Worm (Caenorhabditis elegans) whole organism, L3 larva: ENCODE results near the gene ccar-1.

Experiments
- ZK546.5 ChIP-seq: sonication (generic microtip); optimal IDR thresholded peaks from 2 replicates; lab custom pipeline; 2017; ENCODE audit warnings: missing biosample characterization, missing genetic modification characterization
- aly-2 ChIP-seq: fragments of 150-350 bp; optimal IDR thresholded peaks from 2 replicates; lab custom pipeline; 2014; ENCODE audit warnings: missing biosample characterization, missing genetic modification characterization
- ama-1 ChIP-seq: fragments of 150-350 bp; optimal IDR thresholded peaks from 2 replicates; lab custom pipeline; 2018
- ceh-16 ChIP-seq: sonication (generic microtip); optimal IDR thresholded peaks from 2 replicates; lab custom pipeline; 2017; ENCODE audit warnings: missing biosample characterization, missing genetic modification characterization
- ceh-82 ChIP-seq: fragments of 150-350 bp; optimal IDR thresholded peaks from 2 replicates; lab custom pipeline; 2014; ENCODE audit warnings: missing biosample characterization, missing genetic modification characterization
- ceh-9 ChIP-seq: sonication (generic microtip); optimal IDR thresholded peaks from 2 replicates; lab custom pipeline; 2018; ENCODE audit warnings: missing biosample characterization, missing genetic modification characterization
- elt-1 ChIP-seq: fragments of 150-350 bp; optimal IDR thresholded peaks from 2 replicates; lab custom pipeline; 2014; ENCODE audit warnings: missing biosample characterization, missing genetic modification characterization
- elt-2 ChIP-seq: sonication (generic microtip); optimal IDR thresholded peaks from 2 replicates; lab custom pipeline; 2016; ENCODE audit warnings: missing genetic modification reagents, mild to moderate bottlenecking, missing genetic modification characterization, missing compliant biosample characterization
- elt-3 ChIP-seq, 3 experiments: fragments of 150-350 bp in 1 of 3; sonication (generic microtip) in 2 of 3; optimal IDR thresholded peaks; 2 replicates in 2 of 3; 4 replicates in 1 of 3; lab custom pipeline; 2014 to 2017; ENCODE audit warnings: missing biosample characterization in 3 of 3, missing genetic modification characterization in 3 of 3
- fkh-10 ChIP-seq: sonication (generic microtip); optimal IDR thresholded peaks from 2 replicates; lab custom pipeline; 2017; ENCODE audit warnings: missing biosample characterization, missing genetic modification reagents, missing genetic modification characterization
- fkh-2 ChIP-seq: fragments of 150-350 bp; optimal IDR thresholded peaks from 2 replicates; lab custom pipeline; 2014; ENCODE audit warnings: missing biosample characterization, missing genetic modification reagents, missing genetic modification characterization
- fos-1 ChIP-seq: fragments of 150-350 bp; optimal IDR thresholded peaks from 2 replicates; lab custom pipeline; 2014; ENCODE audit warnings: missing biosample characterization, missing genetic modification characterization
- hmg-11 ChIP-seq: sonication (generic microtip); optimal IDR thresholded peaks from 2 replicates; lab custom pipeline; 2016; ENCODE audit warnings: missing genetic modification characterization, missing compliant biosample characterization
- jun-1 ChIP-seq: fragments of 150-350 bp; optimal IDR thresholded peaks from 2 replicates; lab custom pipeline; 2014; ENCODE audit warnings: missing biosample characterization, missing genetic modification reagents, missing genetic modification characterization
- lin-15B ChIP-seq: fragments of 150-350 bp; optimal IDR thresholded peaks from 2 replicates; lab custom pipeline; 2014; ENCODE audit warnings: missing biosample characterization, missing genetic modification characterization
- lin-39 ChIP-seq: fragments of 150-350 bp; optimal IDR thresholded peaks from 2 replicates; lab custom pipeline; 2018; ENCODE audit warnings: missing biosample characterization, missing genetic modification reagents, missing genetic modification characterization
- mdl-1 ChIP-seq: fragments of 150-350 bp; optimal IDR thresholded peaks from 2 replicates; lab custom pipeline; 2014; ENCODE audit warnings: missing biosample characterization, missing genetic modification characterization
- mml-1 ChIP-seq: fragments of 150-350 bp; sonication (generic microtip); optimal IDR thresholded peaks from 3 replicates; lab custom pipeline; 2014; ENCODE audit warnings: missing biosample characterization, missing genetic modification characterization
- nfya-1 ChIP-seq: sonication (generic microtip); optimal IDR thresholded peaks from 2 replicates; lab custom pipeline; 2017; ENCODE audit warnings: missing genetic modification characterization, mild to moderate bottlenecking, missing compliant biosample characterization, antibody characterized with exemption, moderate library complexity; ENCODE audit not compliant: insufficient read depth
- nhr-11 ChIP-seq: fragments of 150-350 bp; optimal IDR thresholded peaks from 2 replicates; lab custom pipeline; 2014; ENCODE audit warnings: missing biosample characterization, missing genetic modification characterization
- nhr-12 ChIP-seq: fragments of 150-350 bp; optimal IDR thresholded peaks from 2 replicates; lab custom pipeline; 2014; ENCODE audit warnings: missing biosample characterization, missing genetic modification characterization
- nhr-23 ChIP-seq: fragments of 150-350 bp; optimal IDR thresholded peaks from 2 replicates; lab custom pipeline; 2014; ENCODE audit warnings: missing biosample characterization, missing genetic modification reagents, missing genetic modification characterization
- nhr-237 ChIP-seq: fragments of 150-350 bp; optimal IDR thresholded peaks from 2 replicates; lab custom pipeline; 2014; ENCODE audit warnings: missing biosample characterization, missing genetic modification characterization
- nhr-25 ChIP-seq: sonication (generic microtip); optimal IDR thresholded peaks from 2 replicates; lab custom pipeline; 2017; ENCODE audit warnings: missing biosample characterization, missing genetic modification characterization
- nhr-43 ChIP-seq: sonication (generic microtip); optimal IDR thresholded peaks from 2 replicates; lab custom pipeline; 2016; ENCODE audit warnings: mild to moderate bottlenecking, missing genetic modification characterization, missing compliant biosample characterization; ENCODE audit not compliant: poor library complexity, severe bottlenecking
- nhr-67 ChIP-seq: fragments of 150-350 bp; optimal IDR thresholded peaks from 2 replicates; lab custom pipeline; 2014; ENCODE audit warnings: missing biosample characterization, missing genetic modification characterization
- nhr-76 ChIP-seq: fragments of 150-350 bp; sonication (generic microtip); optimal IDR thresholded peaks from 5 replicates; lab custom pipeline; 2014; ENCODE audit warnings: missing biosample characterization, missing genetic modification characterization
- nhr-77 ChIP-seq: fragments of 150-350 bp; optimal IDR thresholded peaks from 2 replicates; lab custom pipeline; 2014; ENCODE audit warnings: missing biosample characterization, missing genetic modification characterization
- pha-4 ChIP-seq: fragments of 150-350 bp; optimal IDR thresholded peaks from 2 replicates; lab custom pipeline; 2014; ENCODE audit warnings: missing biosample characterization, missing genetic modification reagents, missing genetic modification characterization
- pqm-1 ChIP-seq: fragments of 150-350 bp; optimal IDR thresholded peaks from 2 replicates; lab custom pipeline; 2017; ENCODE audit warnings: missing biosample characterization, missing genetic modification characterization, inconsistent platforms
- sea-2 ChIP-seq: fragments of 150-350 bp; sonication (generic microtip); optimal IDR thresholded peaks from 4 replicates; lab custom pipeline; 2014; ENCODE audit warnings: missing biosample characterization, missing genetic modification reagents, missing genetic modification characterization
- skn-1 ChIP-seq: fragments of 150-350 bp; optimal IDR thresholded peaks from 2 replicates; lab custom pipeline; 2014; ENCODE audit warnings: missing biosample characterization, missing genetic modification characterization
- snpc-4 ChIP-seq: fragments of 150-350 bp; optimal IDR thresholded peaks from 2 replicates; lab custom pipeline; 2014; ENCODE audit warnings: missing biosample characterization, missing genetic modification characterization
- unc-39 ChIP-seq: sonication (generic microtip); optimal IDR thresholded peaks from 4 replicates; lab custom pipeline; 2017; ENCODE audit warnings: missing biosample characterization, missing genetic modification characterization
- unc-62 ChIP-seq: fragments of 150-350 bp; sonication (generic microtip); optimal IDR thresholded peaks from 4 replicates; lab custom pipeline; 2014; ENCODE audit warnings: missing biosample characterization, missing genetic modification reagents, missing genetic modification characterization
- ztf-11 ChIP-seq: fragments of 150-350 bp; optimal IDR thresholded peaks from 2 replicates; lab custom pipeline; 2014; ENCODE audit warnings: missing biosample characterization, missing genetic modification characterization

ccar-1 gene

ce11 chrIV:14033752-14034570 is 37.4 kb upstream of the ccar-1 start (continued):
- TF ChIP-seq nhr-12, result no peak
- peak in 1 of 3 experiments; percentile 39 for TF ChIP-seq elt-3 (tag; optimal IDR thresholded peaks at IDR 0.05; lab: Kevin White, UChicago)
- TF ChIP-seq nhr-67, result peak; percentile 64
- TF ChIP-seq sea-2 (GFP tag; lab: Kevin White, UChicago), result no peak
- TF ChIP-seq nhr-25 (tag; lab: Kevin White, UChicago), result peak; percentile 28
- TF ChIP-seq fkh-2 (tag; lab: Kevin White, UChicago), result peak; percentile 34

ce11 chrIV:14034571-14034954 is 36.8 kb upstream of the ccar-1 start:
- TF ChIP-seq ceh-82 (no peak), nhr-12 (no peak), ceh-16 (tag; lab: Kevin White, UChicago) (no peak), unc-62 (GFP tag; lab: Kevin White, UChicago) (no peak), ama-1 (lab: Kevin White, UChicago) (no peak), pha-4 (tag; lab: Kevin White, UChicago) (no peak), elt-3 (tag; optimal IDR thresholded peaks at IDR 0.05; lab: Kevin White, UChicago) (no peak), hmg-11 (no peak)

ce11 chrIV:14043680-14044079 is 27.7 kb upstream of the ccar-1 start, which contains the start of gene Y37A1B.7:
Gene Y37A1B.7 (minus strand): TSS chrIV:14043780.
- no peak for TF ChIP-seq ZK546.5
- TF ChIP-seq skn-1 (tag; lab: Kevin White, UChicago), result no peak
- no peak for TF ChIP-seq aly-2 (tag; lab: Kevin White, UChicago)
- no peak for TF ChIP-seq nhr-11
- no peak for TF ChIP-seq fos-1 (tag; lab: Kevin White, UChicago)
- TF ChIP-seq fkh-10 (GFP tag; lab: Kevin White, UChicago), result no peak
- TF ChIP-seq mdl-1 (tag; lab: Kevin White, UChicago), result no peak
- TF ChIP-seq hmg-11, result no peak

- TF ChIP-seq skn-1 (tag; lab: Kevin White, UChicago) (no peak), ama-1 (lab: Kevin White, UChicago) (no peak), unc-39 (tag; lab: Kevin White, UChicago) (no peak)
Observed at ce11 chrIV:14046777-14047176, 24.6 kb upstream of the ccar-1 start.

- TF ChIP-seq elt-3 (tag; optimal IDR thresholded peaks at IDR 0.05; lab: Kevin White, UChicago) (peak in 2 of 3 experiments; percentile 65 to 77), jun-1 (tag; lab: Kevin White, UChicago) (peak; percentile 39), elt-2 (tag; lab: Kevin White, UChicago) (peak; percentile 81), pqm-1 (peak; percentile 71), skn-1 (tag; lab: Kevin White, UChicago) (peak; percentile 61), lin-39 (no peak)
Observed at ce11 chrIV:14050442-14050841, 20.9 kb upstream of the ccar-1 start.

- no peak for TF ChIP-seq nfya-1 (tag; lab: Kevin White, UChicago)
- no peak for TF ChIP-seq nhr-12
- TF ChIP-seq ceh-9 (tag; lab: Kevin White, UChicago), result no peak
- no peak for TF ChIP-seq nhr-237 (tag; lab: Kevin White, UChicago)
- TF ChIP-seq nhr-43, result no peak
- TF ChIP-seq pqm-1, result no peak
- TF ChIP-seq ceh-82, result no peak
- TF ChIP-seq elt-1 (tag; lab: Kevin White, UChicago), result no peak
- TF ChIP-seq ztf-11, result no peak
- no peak for TF ChIP-seq nhr-67
- no peak for TF ChIP-seq nhr-76 (tag; lab: Kevin White, UChicago)
- no peak for TF ChIP-seq mml-1
- TF ChIP-seq lin-15B, result no peak
- TF ChIP-seq sea-2 (GFP tag; lab: Kevin White, UChicago), result no peak
- TF ChIP-seq snpc-4 (tag; lab: Kevin White, UChicago), result no peak
- TF ChIP-seq elt-2 (tag; lab: Kevin White, UChicago), result no peak
- no peak for TF ChIP-seq nhr-23
- TF ChIP-seq nhr-25 (tag; lab: Kevin White, UChicago), result no peak
- no peak for TF ChIP-seq nhr-77 (tag; lab: Kevin White, UChicago)
Observed at ce11 chrIV:14050900-14051299, 20.4 kb upstream of the ccar-1 start, which contains the start of gene semo-1. Gene semo-1 (plus strand): TSS chrIV:14051200.
